Worm (Caenorhabditis elegans) whole organism, L4 larva: ENCODE data around the gene col-40.

Experiments
- F44E2.7 ChIP-seq: fragments of 200-800 bp; sonication (Bioruptor generic); IDR thresholded peaks from 2 replicates; pipeline ENCODE4 v2.1.2; 2022; ENCODE audit warnings: missing genetic modification characterization, missing compliant biosample characterization
- Y48G9A.11 ChIP-seq: fragments of 200-800 bp; sonication (Bioruptor generic); IDR thresholded peaks from 2 replicates; pipeline ENCODE4 v1.3.6; 2022; ENCODE audit warnings: missing genetic modification reagents, missing genetic modification characterization, missing compliant biosample characterization
- ama-1 ChIP-seq: fragments of 150-350 bp; optimal IDR thresholded peaks from 2 replicates; lab custom pipeline; 2014; ENCODE audit warnings: inconsistent platforms, mixed read lengths
- arid-1 ChIP-seq: fragments of 200-800 bp; sonication (Bioruptor generic); conservative IDR thresholded peaks from 2 replicates; pipeline ENCODE4 v1.3.6; 2022; ENCODE audit warnings: missing genetic modification reagents, missing genetic modification characterization, missing compliant biosample characterization
- ceh-28 ChIP-seq: fragments of 150-350 bp; optimal IDR thresholded peaks from 2 replicates; lab custom pipeline; 2014; ENCODE audit warnings: missing biosample characterization, missing genetic modification reagents, missing genetic modification characterization
- ceh-32 ChIP-seq: sonication (generic microtip); optimal IDR thresholded peaks from 2 replicates; lab custom pipeline; 2016; ENCODE audit warnings: mild to moderate bottlenecking, missing genetic modification characterization, missing compliant biosample characterization; ENCODE audit not compliant: poor library complexity
- ces-1 ChIP-seq: fragments of 150-350 bp; sonication (generic microtip); optimal IDR thresholded peaks from 4 replicates; lab custom pipeline; 2014; ENCODE audit warnings: missing biosample characterization, missing genetic modification reagents, missing genetic modification characterization
- daf-12 ChIP-seq: fragments of 150-350 bp; optimal IDR thresholded peaks from 2 replicates; lab custom pipeline; 2014; ENCODE audit warnings: missing biosample characterization, missing genetic modification reagents, missing genetic modification characterization
- daf-16 ChIP-seq, 3 experiments: sonication (generic microtip); optimal IDR thresholded peaks; 2 replicates each; lab custom pipeline; 2016 to 2017; ENCODE audit warnings: missing genetic modification characterization in 3 of 3, missing genetic modification reagents in 3 of 3, mild to moderate bottlenecking in 2 of 3, missing compliant biosample characterization in 2 of 3, missing biosample characterization in 1 of 3, moderate library complexity in 1 of 3
- daf-19 ChIP-seq: fragments of 200-800 bp; sonication (Bioruptor generic); conservative IDR thresholded peaks from 2 replicates; pipeline ENCODE4 v1.3.6; 2022; ENCODE audit warnings: missing genetic modification characterization, missing compliant biosample characterization
- dmd-9 ChIP-seq: fragments of 200-800 bp; sonication (Bioruptor generic); IDR thresholded peaks from 2 replicates; pipeline ENCODE4 v1.3.6; 2022; ENCODE audit warnings: missing genetic modification reagents, missing genetic modification characterization, missing compliant biosample characterization
- dpl-1 ChIP-seq: fragments of 150-350 bp; optimal IDR thresholded peaks from 2 replicates; lab custom pipeline; 2014; ENCODE audit warnings: missing biosample characterization, missing genetic modification reagents, missing genetic modification characterization
- duxl-1 ChIP-seq: sonication (generic microtip); optimal IDR thresholded peaks from 2 replicates; lab custom pipeline; 2016; ENCODE audit warnings: mild to moderate bottlenecking, missing genetic modification characterization, moderate library complexity, missing compliant biosample characterization; ENCODE audit not compliant: poor library complexity
- egl-27 ChIP-seq: sonication (generic microtip); optimal IDR thresholded peaks from 3 replicates; lab custom pipeline; 2017; ENCODE audit warnings: missing biosample characterization, missing genetic modification reagents, missing genetic modification characterization
- gei-8 ChIP-seq: fragments of 200-800 bp; sonication (Bioruptor generic); optimal IDR thresholded peaks from 2 replicates; lab custom pipeline; 2018; ENCODE audit warnings: mild to moderate bottlenecking, missing genetic modification characterization, missing compliant biosample characterization
- hif-1 ChIP-seq, 2 experiments: sonication (generic microtip); optimal IDR thresholded peaks; 2 replicates each; lab custom pipeline; 2016 to 2017; ENCODE audit warnings: missing compliant biosample characterization in 2 of 2, missing genetic modification characterization in 2 of 2, missing genetic modification reagents in 2 of 2, missing genotype in 2 of 2, mild to moderate bottlenecking in 1 of 2
- hlh-11 ChIP-seq: fragments of 200-800 bp; sonication (Bioruptor generic); optimal IDR thresholded peaks from 2 replicates; lab custom pipeline; 2018; ENCODE audit warnings: mild to moderate bottlenecking, missing genetic modification characterization, missing compliant biosample characterization
- jun-1 ChIP-seq: fragments of 150-350 bp; optimal IDR thresholded peaks from 2 replicates; lab custom pipeline; 2014; ENCODE audit warnings: missing biosample characterization, missing genetic modification reagents, missing genetic modification characterization
- lim-7 ChIP-seq: fragments of 200-800 bp; sonication (Bioruptor generic); IDR thresholded peaks from 2 replicates; pipeline ENCODE4 v1.3.6; 2022; ENCODE audit warnings: missing genetic modification characterization, missing compliant biosample characterization
- lin-1 ChIP-seq: fragments of 200-800 bp; sonication (Bioruptor generic); IDR thresholded peaks from 2 replicates; pipeline ENCODE4 v1.3.6; 2022; ENCODE audit warnings: missing genetic modification reagents, missing genetic modification characterization, missing compliant biosample characterization
- lin-13 ChIP-seq: fragments of 150-350 bp; optimal IDR thresholded peaks from 2 replicates; lab custom pipeline; 2014; ENCODE audit warnings: missing biosample characterization, missing genetic modification reagents, missing genetic modification characterization
- lin-15B ChIP-seq: fragments of 150-350 bp; sonication (generic microtip); optimal IDR thresholded peaks from 3 replicates; lab custom pipeline; 2014; ENCODE audit warnings: missing biosample characterization, missing genetic modification characterization
- mdl-1 ChIP-seq, 2 experiments: fragments of 150-350 bp in 1 of 2; sonication (generic microtip) in 1 of 2; optimal IDR thresholded peaks; 2 replicates each; lab custom pipeline; 2014 to 2017; ENCODE audit warnings: missing biosample characterization in 2 of 2, missing genetic modification characterization in 2 of 2
- mdt-29 ChIP-seq: fragments of 200-800 bp; sonication (Bioruptor generic); IDR thresholded peaks from 2 replicates; pipeline ENCODE4 v1.3.6; 2022; ENCODE audit warnings: missing genetic modification reagents, missing genetic modification characterization, missing compliant biosample characterization
- mep-1 ChIP-seq: fragments of 150-350 bp; sonication (generic microtip); optimal IDR thresholded peaks from 3 replicates; lab custom pipeline; 2014; ENCODE audit warnings: missing biosample characterization, missing genetic modification characterization
- mes-2 ChIP-seq: sonication (generic microtip); optimal IDR thresholded peaks from 2 replicates; lab custom pipeline; 2016; ENCODE audit warnings: missing genotype, mild to moderate bottlenecking, missing genetic modification characterization, missing compliant biosample characterization; ENCODE audit not compliant: poor library complexity, severe bottlenecking
- nhr-11 ChIP-seq: fragments of 150-350 bp; optimal IDR thresholded peaks from 2 replicates; lab custom pipeline; 2014; ENCODE audit warnings: missing biosample characterization, missing genetic modification characterization
- nhr-111 ChIP-seq: fragments of 200-800 bp; sonication (Bioruptor generic); optimal IDR thresholded peaks from 2 replicates; lab custom pipeline; 2018; ENCODE audit warnings: mild to moderate bottlenecking, missing genetic modification characterization, missing compliant biosample characterization
- nhr-237 ChIP-seq: sonication (generic microtip); optimal IDR thresholded peaks from 2 replicates; lab custom pipeline; 2017; ENCODE audit warnings: missing biosample characterization, missing genetic modification characterization
- nhr-25 ChIP-seq: sonication (generic microtip); optimal IDR thresholded peaks from 2 replicates; lab custom pipeline; 2017; ENCODE audit warnings: missing genetic modification characterization, mild to moderate bottlenecking, missing compliant biosample characterization, antibody characterized with exemption, moderate library complexity, borderline replicate concordance; ENCODE audit not compliant: insufficient read depth
- nhr-48 ChIP-seq: sonication (generic microtip); optimal IDR thresholded peaks from 2 replicates; lab custom pipeline; 2016; ENCODE audit warnings: mild to moderate bottlenecking, missing genetic modification characterization, missing compliant biosample characterization
- nhr-6 ChIP-seq: fragments of 150-350 bp; optimal IDR thresholded peaks from 2 replicates; lab custom pipeline; 2014; ENCODE audit warnings: missing biosample characterization, missing genetic modification characterization
- nhr-77 ChIP-seq: fragments of 150-350 bp; optimal IDR thresholded peaks from 2 replicates; lab custom pipeline; 2014; ENCODE audit warnings: missing biosample characterization, missing genetic modification characterization
- pha-4 ChIP-seq, 2 experiments: fragments of 150-350 bp in 1 of 2; fragments of 200-800 bp in 1 of 2; sonication (Bioruptor generic) in 1 of 2; IDR thresholded peaks in 1 of 2; optimal IDR thresholded peaks in 1 of 2; 2 replicates each; pipeline versions ENCODE4 v1.3.6 to Lab custom; 2014 to 2022; ENCODE audit warnings: missing genetic modification characterization in 2 of 2, missing genetic modification reagents in 2 of 2, missing biosample characterization in 1 of 2, missing compliant biosample characterization in 1 of 2
- php-3 ChIP-seq: fragments of 200-800 bp; sonication (Bioruptor generic); IDR thresholded peaks from 2 replicates; pipeline ENCODE4 v1.3.6; 2022; ENCODE audit warnings: missing genetic modification reagents, missing genetic modification characterization, missing compliant biosample characterization
- rbr-2 ChIP-seq: sonication (generic microtip); optimal IDR thresholded peaks from 2 replicates; lab custom pipeline; 2016; ENCODE audit warnings: missing genotype, missing genetic modification characterization, missing compliant biosample characterization
- skn-1 ChIP-seq: fragments of 150-350 bp; optimal IDR thresholded peaks from 2 replicates; lab custom pipeline; 2014; ENCODE audit warnings: missing biosample characterization, missing genetic modification characterization
- spr-1 ChIP-seq: sonication (generic microtip); optimal IDR thresholded peaks from 2 replicates; lab custom pipeline; 2016; ENCODE audit warnings: mild to moderate bottlenecking, missing genetic modification characterization, missing compliant biosample characterization
- spr-3 ChIP-seq: fragments of 200-800 bp; sonication (Bioruptor generic); optimal IDR thresholded peaks from 2 replicates; lab custom pipeline; 2018; ENCODE audit warnings: mild to moderate bottlenecking, missing genetic modification characterization, missing compliant biosample characterization
- tra-1 ChIP-seq: fragments of 200-800 bp; sonication (Bioruptor generic); IDR thresholded peaks from 2 replicates; pipeline ENCODE4 v1.3.6; 2022; ENCODE audit warnings: missing genetic modification reagents, missing genetic modification characterization, missing compliant biosample characterization
- unc-130 ChIP-seq: sonication (generic microtip); optimal IDR thresholded peaks from 2 replicates; lab custom pipeline; 2016; ENCODE audit warnings: missing genetic modification reagents, missing genetic modification characterization, missing compliant biosample characterization
- unc-39 ChIP-seq: sonication (generic microtip); optimal IDR thresholded peaks from 2 replicates; lab custom pipeline; 2017; ENCODE audit warnings: missing biosample characterization, missing genetic modification characterization
- unc-62 ChIP-seq, 3 experiments: fragments of 150-350 bp in 1 of 3; sonication (generic microtip); optimal IDR thresholded peaks in 2 of 3; peaks in 1 of 3; 1 replicate in 1 of 3; 2 replicates in 2 of 3; lab custom pipeline; 2014 to 2017; ENCODE audit warnings: missing biosample characterization in 3 of 3, missing genetic modification characterization in 3 of 3, missing genetic modification reagents in 3 of 3, missing genotype in 1 of 3
- vab-7 ChIP-seq: fragments of 200-800 bp; sonication (Bioruptor generic); IDR thresholded peaks from 2 replicates; pipeline ENCODE4 v1.3.6; 2022; ENCODE audit warnings: missing genetic modification reagents, missing genetic modification characterization, missing compliant biosample characterization
- zag-1 ChIP-seq: fragments of 150-350 bp; optimal IDR thresholded peaks from 2 replicates; lab custom pipeline; 2014; ENCODE audit warnings: missing biosample characterization, missing genetic modification characterization
- zfp-2 ChIP-seq: sonication (generic microtip); optimal IDR thresholded peaks from 2 replicates; lab custom pipeline; 2016; ENCODE audit warnings: mild to moderate bottlenecking, missing genetic modification characterization, missing compliant biosample characterization
- zfp-3 ChIP-seq: fragments of 200-800 bp; sonication (Bioruptor generic); conservative IDR thresholded peaks from 2 replicates; pipeline ENCODE4 v1.3.6; 2022; ENCODE audit warnings: missing genetic modification reagents, missing genetic modification characterization, missing compliant biosample characterization
- zip-2 ChIP-seq: fragments of 150-350 bp; optimal IDR thresholded peaks from 2 replicates; lab custom pipeline; 2014; ENCODE audit warnings: missing biosample characterization, missing genetic modification characterization
- ztf-11 ChIP-seq: fragments of 150-350 bp; optimal IDR thresholded peaks from 2 replicates; lab custom pipeline; 2014; ENCODE audit warnings: missing biosample characterization, missing genetic modification characterization

Gene col-40

DNA sequence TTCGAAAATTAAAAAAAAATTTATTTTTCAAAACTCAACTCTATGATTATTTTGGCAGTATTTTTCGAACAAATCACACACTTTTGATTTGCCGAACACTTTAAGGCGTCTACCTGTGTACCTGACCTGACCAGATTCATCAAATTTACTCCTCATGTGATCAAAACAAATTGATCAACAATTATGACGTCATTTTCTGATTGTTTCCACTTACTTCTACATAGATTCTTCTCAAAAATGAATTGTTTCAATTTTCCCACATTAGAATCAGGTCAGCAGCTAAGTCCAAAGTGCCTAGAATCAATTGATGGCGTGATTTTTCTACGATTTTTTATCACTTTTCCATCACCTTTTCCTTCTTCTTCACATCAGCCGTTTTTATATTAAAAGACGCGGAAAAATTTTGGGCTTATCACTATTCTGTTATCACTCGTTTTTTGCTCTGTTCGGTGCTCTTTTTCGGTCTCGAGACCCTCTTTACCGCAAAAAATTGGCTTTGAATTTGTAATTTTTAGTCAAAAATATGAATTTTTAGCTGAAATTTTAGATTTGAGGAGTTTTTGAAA, 36.5 kb upstream of the col-40 start (continued):
- no peak for TF ChIP-seq nhr-48 (tag; lab: Kevin White, UChicago)
- no peak for TF ChIP-seq zfp-3 (GFP tag; lab: Robert Waterston, UW)
- TF ChIP-seq daf-19 (GFP tag; lab: Robert Waterston, UW) = no peak
- no peak for TF ChIP-seq zip-2 (tag; lab: Kevin White, UChicago)
- no peak for TF ChIP-seq lin-1 (GFP tag; lab: Robert Waterston, UW)
- TF ChIP-seq dmd-9 (GFP tag; lab: Robert Waterston, UW) = no peak
- no peak for TF ChIP-seq ama-1 (lab: Kevin White, UChicago)
- no peak for TF ChIP-seq nhr-77
- TF ChIP-seq duxl-1 (tag; lab: Kevin White, UChicago) = no peak
- no peak for TF ChIP-seq F44E2.7 (GFP tag; lab: Robert Waterston, UW)
- no peak for TF ChIP-seq ces-1 (GFP tag; lab: Kevin White, UChicago)
- peak; percentile 37; the same call in 1 of the 2 replicates for TF ChIP-seq mdt-29 (GFP tag; lab: Robert Waterston, UW)
- TF ChIP-seq ztf-11 (tag; lab: Kevin White, UChicago) = no peak
- no peak for TF ChIP-seq egl-27
- TF ChIP-seq dpl-1 (GFP tag; lab: Kevin White, UChicago) = peak; percentile 11
- no peak for TF ChIP-seq Y48G9A.11 (GFP tag; lab: Robert Waterston, UW)
- TF ChIP-seq pha-4 (GFP tag; IDR thresholded peaks at IDR 0.05; lab: Robert Waterston, UW) = no peak
- TF ChIP-seq pha-4 (tag; optimal IDR thresholded peaks at IDR 0.05; lab: Kevin White, UChicago) = no peak
- 0 out of 2 replicates have a peak, but pooled peaks have one; percentile 32 for TF ChIP-seq tra-1 (GFP tag; lab: Robert Waterston, UW)
- TF ChIP-seq nhr-6 (tag; lab: Kevin White, UChicago) = no peak
- TF ChIP-seq jun-1 (tag; lab: Kevin White, UChicago) = no peak
- no peak for TF ChIP-seq ceh-28
- TF ChIP-seq spr-1 (tag; lab: Kevin White, UChicago) = no peak
- TF ChIP-seq nhr-25 (tag; lab: Kevin White, UChicago) = peak; percentile 41
- no peak for TF ChIP-seq spr-3 (GFP tag; lab: Kevin White, UChicago)
- TF ChIP-seq lin-15B (tag; lab: Kevin White, UChicago) = no peak
- TF ChIP-seq hlh-11 = peak; percentile 64
- TF ChIP-seq mdl-1 (tag; optimal IDR thresholded peaks at IDR 0.05; lab: Kevin White, UChicago) = no peak
- no peak for TF ChIP-seq lin-13
- no peak for TF ChIP-seq skn-1 (tag; lab: Kevin White, UChicago)
- no peak for TF ChIP-seq unc-39 (tag; lab: Kevin White, UChicago)
- TF ChIP-seq daf-12 (tag; lab: Kevin White, UChicago) = no peak
- TF ChIP-seq lim-7 (GFP tag; lab: Robert Waterston, UW) = no peak
- no peak for TF ChIP-seq rbr-2 (tag; lab: Kevin White, UChicago)
- TF ChIP-seq ceh-32 (tag; lab: Kevin White, UChicago) = no peak
- TF ChIP-seq daf-16 (GFP tag; optimal IDR thresholded peaks at IDR 0.05; lab: Kevin White, UChicago) = no peak
- peak; percentile 63 for TF ChIP-seq daf-16 (tag; optimal IDR thresholded peaks at IDR 0.05; lab: Kevin White, UChicago)
- TF ChIP-seq vab-7 (GFP tag; lab: Robert Waterston, UW) = no peak
- TF ChIP-seq gei-8 (GFP tag; lab: Kevin White, UChicago) = no peak
- peak in 1 of 2 experiments; percentile 10 for TF ChIP-seq unc-62 (GFP tag; optimal IDR thresholded peaks at IDR 0.05 in 1 of 2; lab: Kevin White, UChicago)
- TF ChIP-seq unc-62 (tag; optimal IDR thresholded peaks at IDR 0.05; lab: Kevin White, UChicago) = no peak
- no peak for TF ChIP-seq nhr-111 (GFP tag; lab: Kevin White, UChicago)
- TF ChIP-seq zag-1 (tag; lab: Kevin White, UChicago) = no peak
- no peak for TF ChIP-seq nhr-237
- TF ChIP-seq php-3 (GFP tag; lab: Robert Waterston, UW) = 0 out of 2 replicates have a peak, but pooled peaks have one; percentile 29
- TF ChIP-seq arid-1 (GFP tag; lab: Robert Waterston, UW) = no peak
- TF ChIP-seq mes-2 = peak; percentile 38
- TF ChIP-seq mep-1 (tag; lab: Kevin White, UChicago) = peak; percentile 24
- no peak for TF ChIP-seq unc-130 (GFP tag; lab: Kevin White, UChicago)
- no peak for TF ChIP-seq hif-1 (tag; optimal IDR thresholded peaks at IDR 0.05; lab: Kevin White, UChicago)
- no peak for TF ChIP-seq zfp-2 (tag; lab: Kevin White, UChicago)
- no peak for TF ChIP-seq nhr-11 (tag; lab: Kevin White, UChicago)
